Worm (Caenorhabditis elegans) whole organism, L2 larva: ENCODE results near the gene nfm-1.

Experiments
- C34F6.9 ChIP-seq: fragments of 150-350 bp; optimal IDR thresholded peaks from 2 replicates; lab custom pipeline; 2014; ENCODE audit warnings: missing biosample characterization, missing genetic modification characterization
- Y55F3AM.14 ChIP-seq: fragments of 200-800 bp; sonication (Bioruptor generic); optimal IDR thresholded peaks from 2 replicates; lab custom pipeline; 2018; ENCODE audit warnings: mild to moderate bottlenecking, missing genetic modification characterization, missing compliant biosample characterization
- ZK546.5 ChIP-seq: sonication (generic microtip); optimal IDR thresholded peaks from 2 replicates; lab custom pipeline; 2017; ENCODE audit warnings: missing biosample characterization, missing genetic modification characterization
- alr-1 ChIP-seq: fragments of 150-350 bp; optimal IDR thresholded peaks from 2 replicates; lab custom pipeline; 2014; ENCODE audit warnings: missing biosample characterization, missing genetic modification characterization
- aly-2 ChIP-seq: fragments of 150-350 bp; optimal IDR thresholded peaks from 2 replicates; lab custom pipeline; 2014; ENCODE audit warnings: missing biosample characterization, missing genetic modification characterization
- ama-1 ChIP-seq: fragments of 150-350 bp; optimal IDR thresholded peaks from 2 replicates; lab custom pipeline; 2018; ENCODE audit warnings: inconsistent platforms
- blmp-1 ChIP-seq: sonication (generic microtip); optimal IDR thresholded peaks from 2 replicates; lab custom pipeline; 2017; ENCODE audit warnings: missing genetic modification characterization, mild to moderate bottlenecking, missing compliant biosample characterization, antibody characterized with exemption, moderate library complexity; ENCODE audit not compliant: insufficient read depth
- crh-2 ChIP-seq: sonication (generic microtip); optimal IDR thresholded peaks from 2 replicates; lab custom pipeline; 2017; ENCODE audit warnings: missing biosample characterization, missing genetic modification characterization
- egl-27 ChIP-seq: sonication (generic microtip); optimal IDR thresholded peaks from 3 replicates; lab custom pipeline; 2017; ENCODE audit warnings: missing biosample characterization, missing genetic modification reagents, missing genetic modification characterization
- elt-1 ChIP-seq: fragments of 150-350 bp; optimal IDR thresholded peaks from 2 replicates; lab custom pipeline; 2014; ENCODE audit warnings: missing biosample characterization, missing genetic modification characterization
- elt-3 ChIP-seq: sonication (generic microtip); optimal IDR thresholded peaks from 2 replicates; lab custom pipeline; 2017; ENCODE audit warnings: missing biosample characterization, missing genetic modification characterization
- fos-1 ChIP-seq: fragments of 150-350 bp; optimal IDR thresholded peaks from 2 replicates; lab custom pipeline; 2014; ENCODE audit warnings: missing biosample characterization, missing genetic modification characterization
- lin-11 ChIP-seq: fragments of 150-350 bp; sonication (generic microtip); optimal IDR thresholded peaks from 2 replicates; lab custom pipeline; 2014; ENCODE audit warnings: missing biosample characterization, missing genetic modification characterization, inconsistent platforms, mixed read lengths
- lin-13 ChIP-seq: fragments of 150-350 bp; optimal IDR thresholded peaks from 2 replicates; lab custom pipeline; 2014; ENCODE audit warnings: missing biosample characterization, missing genetic modification reagents, missing genetic modification characterization
- lin-39 ChIP-seq: fragments of 150-350 bp; optimal IDR thresholded peaks from 2 replicates; lab custom pipeline; 2014; ENCODE audit warnings: missing biosample characterization, missing genetic modification reagents, missing genetic modification characterization
- lsy-2 ChIP-seq, 2 experiments: fragments of 150-350 bp in 1 of 2; sonication (generic microtip) in 1 of 2; optimal IDR thresholded peaks; 2 replicates each; lab custom pipeline; 2014 to 2017; ENCODE audit warnings: missing biosample characterization in 2 of 2, missing genetic modification characterization in 2 of 2
- mab-5 ChIP-seq: fragments of 150-350 bp; optimal IDR thresholded peaks from 2 replicates; lab custom pipeline; 2014; ENCODE audit warnings: missing biosample characterization, missing genetic modification characterization
- mbf-1 ChIP-seq: sonication (generic microtip); optimal IDR thresholded peaks from 2 replicates; lab custom pipeline; 2017; ENCODE audit warnings: missing biosample characterization, missing genetic modification characterization
- mdl-1 ChIP-seq, 2 experiments: fragments of 150-350 bp in 1 of 2; sonication (generic microtip) in 1 of 2; optimal IDR thresholded peaks; 2 replicates each; lab custom pipeline; 2017; ENCODE audit warnings: missing biosample characterization in 2 of 2, missing genetic modification characterization in 2 of 2
- nhr-10 ChIP-seq: sonication (generic microtip); optimal IDR thresholded peaks from 2 replicates; lab custom pipeline; 2017; ENCODE audit warnings: missing biosample characterization, missing genetic modification characterization
- nhr-11 ChIP-seq: fragments of 150-350 bp; optimal IDR thresholded peaks from 2 replicates; lab custom pipeline; 2014; ENCODE audit warnings: missing biosample characterization, missing genetic modification characterization
- nhr-12 ChIP-seq: fragments of 150-350 bp; optimal IDR thresholded peaks from 2 replicates; lab custom pipeline; 2014; ENCODE audit warnings: missing biosample characterization, missing genetic modification characterization
- nhr-129 ChIP-seq: fragments of 150-350 bp; optimal IDR thresholded peaks from 2 replicates; lab custom pipeline; 2014; ENCODE audit warnings: missing biosample characterization, missing genetic modification characterization
- nhr-21 ChIP-seq: fragments of 150-350 bp; optimal IDR thresholded peaks from 2 replicates; lab custom pipeline; 2014; ENCODE audit warnings: missing biosample characterization, missing genetic modification characterization
- nhr-23 ChIP-seq: fragments of 150-350 bp; optimal IDR thresholded peaks from 2 replicates; lab custom pipeline; 2014; ENCODE audit warnings: missing biosample characterization, missing genetic modification reagents, missing genetic modification characterization
- nhr-237 ChIP-seq: fragments of 150-350 bp; optimal IDR thresholded peaks from 2 replicates; lab custom pipeline; 2014; ENCODE audit warnings: missing biosample characterization, missing genetic modification characterization
- nhr-25 ChIP-seq: fragments of 150-350 bp; sonication (generic microtip); optimal IDR thresholded peaks from 3 replicates; lab custom pipeline; 2014; ENCODE audit warnings: missing biosample characterization, missing genetic modification characterization
- nhr-6 ChIP-seq: fragments of 150-350 bp; optimal IDR thresholded peaks from 2 replicates; lab custom pipeline; 2014; ENCODE audit warnings: missing biosample characterization, missing genetic modification characterization
- nhr-77 ChIP-seq: fragments of 150-350 bp; optimal IDR thresholded peaks from 2 replicates; lab custom pipeline; 2014; ENCODE audit warnings: missing biosample characterization, missing genetic modification characterization
- peb-1 ChIP-seq: fragments of 150-350 bp; optimal IDR thresholded peaks from 2 replicates; lab custom pipeline; 2014; ENCODE audit warnings: missing biosample characterization, missing genetic modification characterization
- sem-4 ChIP-seq: fragments of 150-350 bp; optimal IDR thresholded peaks from 2 replicates; lab custom pipeline; 2014; ENCODE audit warnings: missing biosample characterization, missing genetic modification reagents, missing genetic modification characterization
- skn-1 ChIP-seq: sonication (generic microtip); optimal IDR thresholded peaks from 2 replicates; lab custom pipeline; 2017; ENCODE audit warnings: missing biosample characterization, missing genetic modification characterization
- sma-3 ChIP-seq: sonication (generic microtip); optimal IDR thresholded peaks from 2 replicates; lab custom pipeline; 2016; ENCODE audit warnings: missing genetic modification reagents, missing genetic modification characterization, missing compliant biosample characterization
- sma-9 ChIP-seq, 2 experiments: fragments of 150-350 bp in 1 of 2; sonication (generic microtip) in 1 of 2; optimal IDR thresholded peaks; 2 replicates each; lab custom pipeline; 2014 to 2016; ENCODE audit warnings: missing genetic modification characterization in 2 of 2, mild to moderate bottlenecking in 1 of 2, missing biosample characterization in 1 of 2, missing compliant biosample characterization in 1 of 2, missing genetic modification reagents in 1 of 2, moderate library complexity in 1 of 2
- snpc-4 ChIP-seq: fragments of 150-350 bp; optimal IDR thresholded peaks from 2 replicates; lab custom pipeline; 2014; ENCODE audit warnings: missing biosample characterization, missing genetic modification characterization
- unc-39 ChIP-seq: fragments of 150-350 bp; optimal IDR thresholded peaks from 2 replicates; lab custom pipeline; 2014; ENCODE audit warnings: missing biosample characterization, missing genetic modification characterization
- unc-55 ChIP-seq: fragments of 150-350 bp; sonication (generic microtip); optimal IDR thresholded peaks from 3 replicates; lab custom pipeline; 2014; ENCODE audit warnings: missing biosample characterization, missing genetic modification reagents, missing genetic modification characterization
- unc-62 ChIP-seq: fragments of 150-350 bp; optimal IDR thresholded peaks from 2 replicates; lab custom pipeline; 2014; ENCODE audit warnings: missing biosample characterization, missing genetic modification reagents, missing genetic modification characterization
- zag-1 ChIP-seq: fragments of 150-350 bp; optimal IDR thresholded peaks from 2 replicates; lab custom pipeline; 2014; ENCODE audit warnings: missing biosample characterization, missing genetic modification characterization
- ztf-1 ChIP-seq: fragments of 200-800 bp; sonication (Bioruptor generic); conservative IDR thresholded peaks from 2 replicates; pipeline ENCODE4 v1.3.6; 2022; ENCODE audit warnings: missing genetic modification characterization, missing compliant biosample characterization
- ztf-11 ChIP-seq: sonication (generic microtip); optimal IDR thresholded peaks from 2 replicates; lab custom pipeline; 2017; ENCODE audit warnings: missing biosample characterization, missing genetic modification characterization
- ztf-4 ChIP-seq: fragments of 150-350 bp; optimal IDR thresholded peaks from 2 replicates; lab custom pipeline; 2014; ENCODE audit warnings: missing biosample characterization, missing genetic modification characterization

The nfm-1 gene

DNA sequence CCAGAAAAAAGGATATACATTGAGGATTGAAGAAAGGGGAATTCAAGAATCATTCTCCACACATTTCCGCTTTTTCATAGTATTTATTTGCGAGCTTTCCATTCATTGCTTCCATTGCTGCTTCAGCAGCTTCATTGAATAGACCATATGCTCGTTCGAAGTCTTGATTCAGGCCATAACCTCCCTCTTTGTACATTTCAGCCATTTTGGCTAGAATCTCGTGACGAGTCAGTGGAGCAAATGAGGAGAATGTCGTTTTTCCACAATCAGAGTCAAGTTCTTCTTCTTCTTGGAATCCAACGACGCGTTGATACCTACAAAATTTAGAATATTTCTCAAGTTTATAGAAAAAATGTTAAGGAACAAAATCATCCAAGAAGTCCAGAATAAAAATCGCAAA is 6.0 kb downstream of the nfm-1 start:
- TF ChIP-seq nhr-129 (tag; lab: Kevin White, UChicago) = no peak
- TF ChIP-seq peb-1 = no peak
- no peak for TF ChIP-seq mdl-1 (tag; optimal IDR thresholded peaks at IDR 0.05; lab: Kevin White, UChicago)
- TF ChIP-seq crh-2 = no peak
- no peak for TF ChIP-seq blmp-1 (tag; lab: Kevin White, UChicago)
- TF ChIP-seq aly-2 (tag; lab: Kevin White, UChicago) = no peak
- no peak for TF ChIP-seq ztf-11 (tag; lab: Kevin White, UChicago)
- TF ChIP-seq snpc-4 (tag; lab: Kevin White, UChicago) = no peak
- TF ChIP-seq nhr-6 (tag; lab: Kevin White, UChicago) = no peak
- TF ChIP-seq zag-1 (tag; lab: Kevin White, UChicago) = no peak
- TF ChIP-seq mbf-1 (tag; lab: Kevin White, UChicago) = no peak
- no peak for TF ChIP-seq elt-1 (tag; lab: Kevin White, UChicago)
- TF ChIP-seq ztf-1 = no peak
- TF ChIP-seq unc-62 = no peak
- TF ChIP-seq alr-1 (tag; lab: Kevin White, UChicago) = no peak
- TF ChIP-seq unc-39 (tag; lab: Kevin White, UChicago) = no peak
- TF ChIP-seq lsy-2 (tag; optimal IDR thresholded peaks at IDR 0.05; lab: Kevin White, UChicago) = no peak
- no peak for TF ChIP-seq lin-13

DNA sequence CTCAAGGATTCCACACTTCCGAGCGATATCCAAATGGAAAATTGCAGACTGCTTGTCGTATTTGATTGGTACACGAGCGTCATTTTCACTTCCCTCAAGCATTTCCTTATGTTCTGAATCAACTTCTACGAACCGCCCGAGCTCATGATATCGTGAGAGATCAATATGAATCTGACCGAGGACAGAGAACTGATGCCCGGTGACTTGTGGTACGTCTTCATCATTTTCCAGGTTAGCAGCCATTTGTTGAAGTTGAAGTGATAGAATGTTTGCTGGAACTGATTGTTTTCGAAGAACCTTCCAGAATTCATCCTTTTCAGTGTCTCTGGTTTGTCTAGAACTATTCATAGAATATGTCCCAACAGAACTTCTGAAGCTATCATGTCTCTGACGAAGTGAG is 7.4 kb downstream of the nfm-1 start:
- no peak for TF ChIP-seq nhr-25 (tag; lab: Kevin White, UChicago)
- TF ChIP-seq fos-1 (tag; lab: Kevin White, UChicago) = no peak
- no peak for TF ChIP-seq ama-1 (lab: Kevin White, UChicago)
- no peak for TF ChIP-seq nhr-21 (tag; lab: Kevin White, UChicago)
- no peak for TF ChIP-seq skn-1 (tag; lab: Kevin White, UChicago)

DNA sequence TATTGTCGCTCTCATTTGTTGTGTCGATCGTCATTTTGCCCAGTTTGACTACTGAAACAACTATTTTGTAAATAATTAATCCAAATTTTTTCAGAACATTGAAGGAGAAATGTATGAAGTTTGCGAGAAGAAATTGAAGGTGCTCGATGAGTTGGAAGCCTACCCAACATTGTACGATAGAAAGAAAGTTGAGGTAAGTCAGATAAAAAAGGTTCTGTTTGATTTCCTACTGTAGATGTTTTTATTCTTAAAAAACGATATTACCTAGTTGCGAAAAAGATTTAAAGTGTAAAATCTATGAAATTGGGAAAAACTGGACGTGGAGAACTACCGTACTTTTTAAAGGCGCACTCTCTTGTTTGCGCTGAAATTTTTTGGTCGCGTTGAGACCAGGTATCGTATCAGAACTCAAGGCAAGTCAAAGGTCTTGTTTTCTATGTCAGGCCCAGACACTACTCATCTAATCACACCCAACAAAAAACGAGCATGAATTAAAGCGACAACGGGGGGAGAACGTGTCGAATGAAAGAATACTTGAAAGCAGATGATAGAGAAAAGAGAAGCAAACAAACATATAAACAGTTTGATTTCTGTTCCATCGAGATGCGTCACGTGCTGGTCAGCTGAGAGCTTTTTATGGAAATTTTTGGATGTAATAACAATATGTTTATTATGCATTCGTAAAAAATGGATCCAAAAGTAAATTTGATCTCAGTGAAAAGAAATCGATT is 9.4 kb downstream of the nfm-1 start, which contains the start of gene efk-1:
efk-1 (minus strand) TSS at position 51 of the 731 bp plus-strand sequence.
- TF ChIP-seq nhr-6 (tag; lab: Kevin White, UChicago) = no peak
- TF ChIP-seq lin-39 (tag; lab: Kevin White, UChicago) = no peak
- no peak for TF ChIP-seq ztf-4 (tag; lab: Kevin White, UChicago)
- no peak for TF ChIP-seq ztf-11 (tag; lab: Kevin White, UChicago)
- no peak for TF ChIP-seq ZK546.5
- TF ChIP-seq nhr-12 = no peak
- no peak for TF ChIP-seq aly-2 (tag; lab: Kevin White, UChicago)
- no peak for TF ChIP-seq mab-5 (tag; lab: Kevin White, UChicago)
- TF ChIP-seq nhr-10 (tag; lab: Kevin White, UChicago) = no peak
- TF ChIP-seq mdl-1 (tag; optimal IDR thresholded peaks at IDR 0.05; lab: Kevin White, UChicago) = no peak
- peak; percentile 42 for TF ChIP-seq nhr-129 (tag; lab: Kevin White, UChicago)
- no peak for TF ChIP-seq elt-3 (tag; lab: Kevin White, UChicago)
- no peak for TF ChIP-seq unc-62
- TF ChIP-seq sma-9 (GFP tag; optimal IDR thresholded peaks at IDR 0.05; lab: Kevin White, UChicago) = no peak
- TF ChIP-seq sma-9 (tag; optimal IDR thresholded peaks at IDR 0.05; lab: Kevin White, UChicago) = no peak
- peak; percentile 20 for TF ChIP-seq ama-1 (lab: Kevin White, UChicago)
- TF ChIP-seq lin-11 (tag; lab: Kevin White, UChicago) = no peak
- TF ChIP-seq egl-27 (tag; lab: Kevin White, UChicago) = no peak
- TF ChIP-seq blmp-1 (tag; lab: Kevin White, UChicago) = no peak
- no peak for TF ChIP-seq Y55F3AM.14 (GFP tag; lab: Kevin White, UChicago)
- peak; percentile 36 for TF ChIP-seq crh-2
- peak; percentile 21 for TF ChIP-seq C34F6.9 (tag; lab: Kevin White, UChicago)
- TF ChIP-seq mbf-1 (tag; lab: Kevin White, UChicago) = no peak

DNA sequence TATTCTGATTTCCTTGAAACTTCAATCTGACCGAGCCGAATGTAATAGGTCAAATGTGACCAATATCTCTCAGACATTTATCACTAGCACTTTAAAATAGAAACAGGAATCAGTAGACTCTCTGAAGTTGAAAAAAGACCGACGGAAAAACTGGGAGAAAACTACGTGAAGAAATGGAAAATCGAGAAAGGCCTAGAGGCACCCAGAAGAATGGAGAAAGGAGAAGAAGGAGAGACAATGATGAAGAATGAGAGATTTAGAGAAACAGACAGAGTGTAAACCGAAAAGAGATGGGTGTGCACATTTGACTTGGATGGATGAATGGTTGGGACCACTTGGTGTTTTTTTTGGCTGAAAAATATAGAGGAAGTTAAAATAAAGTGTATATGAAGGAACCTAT is 10.8 kb downstream of the nfm-1 start:
- TF ChIP-seq mdl-1 (tag; optimal IDR thresholded peaks at IDR 0.05; lab: Kevin White, UChicago) = no peak
- TF ChIP-seq nhr-77 (tag; lab: Kevin White, UChicago) = no peak
- TF ChIP-seq lin-13 = no peak
- no peak for TF ChIP-seq nhr-237 (tag; lab: Kevin White, UChicago)
- TF ChIP-seq sma-9 (GFP tag; optimal IDR thresholded peaks at IDR 0.05; lab: Kevin White, UChicago) = peak; percentile 37
- TF ChIP-seq sma-9 (tag; optimal IDR thresholded peaks at IDR 0.05; lab: Kevin White, UChicago) = no peak
- no peak for TF ChIP-seq sem-4
- no peak for TF ChIP-seq ztf-1
- no peak for TF ChIP-seq nhr-10 (tag; lab: Kevin White, UChicago)
- peak; percentile 56 for TF ChIP-seq ama-1 (lab: Kevin White, UChicago)
- peak; percentile 21 for TF ChIP-seq mab-5 (tag; lab: Kevin White, UChicago)
- TF ChIP-seq ztf-4 (tag; lab: Kevin White, UChicago) = no peak
- TF ChIP-seq egl-27 (tag; lab: Kevin White, UChicago) = no peak
- TF ChIP-seq snpc-4 (tag; lab: Kevin White, UChicago) = no peak
- no peak for TF ChIP-seq nhr-23 (tag; lab: Kevin White, UChicago)
- no peak for TF ChIP-seq nhr-6 (tag; lab: Kevin White, UChicago)
- TF ChIP-seq zag-1 (tag; lab: Kevin White, UChicago) = no peak
- no peak for TF ChIP-seq nhr-11 (tag; lab: Kevin White, UChicago)
- no peak for TF ChIP-seq alr-1 (tag; lab: Kevin White, UChicago)
- TF ChIP-seq sma-3 (GFP tag; lab: Kevin White, UChicago) = no peak
- no peak for TF ChIP-seq mbf-1 (tag; lab: Kevin White, UChicago)
- TF ChIP-seq unc-55 (GFP tag; lab: Kevin White, UChicago) = peak; percentile 45
- no peak for TF ChIP-seq unc-62
- TF ChIP-seq lsy-2 (tag; optimal IDR thresholded peaks at IDR 0.05; lab: Kevin White, UChicago) = peak in 1 of 2 experiments; percentile 60
- no peak for TF ChIP-seq elt-3 (tag; lab: Kevin White, UChicago)
- TF ChIP-seq crh-2 = peak; percentile 32
- no peak for TF ChIP-seq nhr-21 (tag; lab: Kevin White, UChicago)
